Worm (Caenorhabditis elegans) whole organism, L3 larva: Measurements from ENCODE around the gene nlp-19.

Experiments
- ama-1 ChIP-seq: fragments of 150-350 bp; optimal IDR thresholded peaks from 2 replicates; lab custom pipeline; 2018
- fkh-10 ChIP-seq: sonication (generic microtip); optimal IDR thresholded peaks from 2 replicates; lab custom pipeline; 2017; ENCODE audit warnings: missing biosample characterization, missing genetic modification reagents, missing genetic modification characterization
- jun-1 ChIP-seq: fragments of 150-350 bp; optimal IDR thresholded peaks from 2 replicates; lab custom pipeline; 2014; ENCODE audit warnings: missing biosample characterization, missing genetic modification reagents, missing genetic modification characterization
- mdl-1 ChIP-seq: fragments of 150-350 bp; optimal IDR thresholded peaks from 2 replicates; lab custom pipeline; 2014; ENCODE audit warnings: missing biosample characterization, missing genetic modification characterization
- nhr-11 ChIP-seq: fragments of 150-350 bp; optimal IDR thresholded peaks from 2 replicates; lab custom pipeline; 2014; ENCODE audit warnings: missing biosample characterization, missing genetic modification characterization
- nhr-23 ChIP-seq: fragments of 150-350 bp; optimal IDR thresholded peaks from 2 replicates; lab custom pipeline; 2014; ENCODE audit warnings: missing biosample characterization, missing genetic modification reagents, missing genetic modification characterization
- nhr-237 ChIP-seq: fragments of 150-350 bp; optimal IDR thresholded peaks from 2 replicates; lab custom pipeline; 2014; ENCODE audit warnings: missing biosample characterization, missing genetic modification characterization
- nhr-28 ChIP-seq: fragments of 150-350 bp; optimal IDR thresholded peaks from 2 replicates; lab custom pipeline; 2014; ENCODE audit warnings: missing biosample characterization, missing genetic modification characterization
- snpc-4 ChIP-seq: fragments of 150-350 bp; optimal IDR thresholded peaks from 2 replicates; lab custom pipeline; 2014; ENCODE audit warnings: missing biosample characterization, missing genetic modification characterization
- unc-62 ChIP-seq: fragments of 150-350 bp; sonication (generic microtip); optimal IDR thresholded peaks from 4 replicates; lab custom pipeline; 2014; ENCODE audit warnings: missing biosample characterization, missing genetic modification reagents, missing genetic modification characterization
- zag-1 ChIP-seq: fragments of 150-350 bp; optimal IDR thresholded peaks from 2 replicates; lab custom pipeline; 2014; ENCODE audit warnings: missing biosample characterization, missing genetic modification characterization

DNA sequence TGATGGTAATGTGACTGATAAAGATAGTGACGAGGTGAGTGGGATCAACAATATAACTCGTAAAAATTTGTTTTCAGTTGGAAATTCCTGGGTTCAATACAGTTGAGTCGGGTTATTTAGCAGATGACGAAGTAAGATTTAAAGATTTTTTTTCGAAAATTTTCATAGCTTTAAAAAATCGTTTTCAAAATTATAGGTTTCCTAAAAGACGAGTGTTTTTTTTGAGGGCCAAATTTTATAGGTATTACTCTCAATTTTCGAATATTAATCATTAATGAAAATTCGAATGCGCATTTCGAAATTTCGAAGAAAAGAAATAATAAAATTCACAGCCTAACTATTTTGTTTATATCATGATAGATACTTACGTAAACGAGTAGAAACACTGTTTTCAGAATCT lies 12.6 kb downstream of the nlp-19 start:
- TF ChIP-seq snpc-4 (tag; lab: Kevin White, UChicago): no peak
- no peak for TF ChIP-seq jun-1
- TF ChIP-seq fkh-10 (GFP tag; lab: Kevin White, UChicago): no peak
- TF ChIP-seq mdl-1: no peak
- TF ChIP-seq unc-62 (GFP tag; lab: Kevin White, UChicago): no peak
- no peak for TF ChIP-seq ama-1
- TF ChIP-seq zag-1: no peak
- TF ChIP-seq nhr-28 (tag; lab: Kevin White, UChicago): no peak
- no peak for TF ChIP-seq nhr-23
- no peak for TF ChIP-seq nhr-237
- TF ChIP-seq nhr-11: no peak
